1 fruit fly cellular context compared by ENCODE assay signal in genomic region chr3L:20185206-20185868, dm6.
A peak's percentile ranks its signal among the peaks of the same experiment; 100 is the strongest.
TF ChIP-seq lines count a peak whose summit lies in the region.

No protein-coding gene starts in this region.

TF ChIP-seq in whole organism, embryonic, 481 proteins besides CTCF, POLR2A, EP300 and RAD21 (continued from another document and continues in another):
- TF ChIP-seq CG15269 (tag; optimal IDR thresholded peaks at IDR 0.05; lab: Kevin White, UChicago) (peak; percentile 62), chn (GFP tag; optimal IDR thresholded peaks at IDR 0.05; lab: Kevin White, UChicago) (peak; percentile 23), Poxn (GFP tag; IDR thresholded peaks at IDR 0.05; lab: Robert Waterston, UW) (no peak), ERR (GFP tag; optimal IDR thresholded peaks at IDR 0.05; lab: Kevin White, UChicago) (no peak), BEAF-32 (GFP tag; optimal IDR thresholded peaks at IDR 0.05; lab: Kevin White, UChicago) (no peak), amos (GFP tag; IDR thresholded peaks at IDR 0.05; lab: Robert Waterston, UW; ENCODE audit: partially characterized antibody) (no peak; the same call in 1 of the 2 replicates), onecut (GFP tag; IDR thresholded peaks at IDR 0.05; lab: Robert Waterston, UW) (no peak), nom (GFP tag; optimal IDR thresholded peaks at IDR 0.05; lab: Kevin White, UChicago) (no peak), CG8478 (optimal IDR thresholded peaks at IDR 0.05; lab: Kevin White, UChicago) (no peak), CG30020 (tag; optimal IDR thresholded peaks at IDR 0.05; lab: Kevin White, UChicago) (no peak), vfl (GFP tag; optimal IDR thresholded peaks at IDR 0.05; lab: Kevin White, UChicago) (no peak), CG17186 (GFP tag; optimal IDR thresholded peaks at IDR 0.05; lab: Kevin White, UChicago) (no peak), gce (GFP tag; IDR thresholded peaks at IDR 0.05; lab: Robert Waterston, UW) (no peak), CG14710 (tag; optimal IDR thresholded peaks at IDR 0.05; lab: Kevin White, UChicago) (no peak), eyg (GFP tag; optimal IDR thresholded peaks at IDR 0.05; lab: Kevin White, UChicago) (no peak), CG6254 (GFP tag; optimal IDR thresholded peaks at IDR 0.05; lab: Kevin White, UChicago) (no peak), CG7786 (GFP tag; optimal IDR thresholded peaks at IDR 0.05; lab: Kevin White, UChicago) (peak; percentile 63), vvl (GFP tag; IDR thresholded peaks at IDR 0.05; lab: Robert Waterston, UW) (no peak), CG11085 (GFP tag; IDR thresholded peaks at IDR 0.05; lab: Robert Waterston, UW) (no peak), tll (GFP tag; optimal IDR thresholded peaks at IDR 0.05; lab: Kevin White, UChicago) (no peak), mirr (GFP tag; optimal IDR thresholded peaks at IDR 0.05; lab: Kevin White, UChicago) (no peak), shn (GFP tag; optimal IDR thresholded peaks at IDR 0.05; lab: Kevin White, UChicago) (no peak), Chrac-16 (GFP tag; optimal IDR thresholded peaks at IDR 0.05; lab: Kevin White, UChicago) (peak; percentile 61), CG1529 (GFP tag; optimal IDR thresholded peaks at IDR 0.05; lab: Kevin White, UChicago) (no peak), bigmax (GFP tag; optimal IDR thresholded peaks at IDR 0.05; lab: Kevin White, UChicago) (no peak), CG30431 (GFP tag; optimal IDR thresholded peaks at IDR 0.05; lab: Kevin White, UChicago) (no peak), Hsf (GFP tag; optimal IDR thresholded peaks at IDR 0.05; lab: Kevin White, UChicago) (peak; percentile 71), dati (GFP tag; IDR thresholded peaks at IDR 0.05; lab: Robert Waterston, UW) (no peak), hth (optimal IDR thresholded peaks at IDR 0.05; lab: Kevin White, UChicago) (no peak), chif (GFP tag; optimal IDR thresholded peaks at IDR 0.05; lab: Kevin White, UChicago) (no peak), Nf-YB (GFP tag; optimal IDR thresholded peaks at IDR 0.05; lab: Kevin White, UChicago) (peak; percentile 0), maf-S (GFP tag; optimal IDR thresholded peaks at IDR 0.05; lab: Kevin White, UChicago) (peak; percentile 8), CG3065 (GFP tag; optimal IDR thresholded peaks at IDR 0.05; lab: Kevin White, UChicago) (no peak), cg (GFP tag; optimal IDR thresholded peaks at IDR 0.05; lab: Kevin White, UChicago) (no peak), pita (GFP tag; optimal IDR thresholded peaks at IDR 0.05; lab: Kevin White, UChicago) (no peak), CG6765 (GFP tag; optimal IDR thresholded peaks at IDR 0.05; lab: Kevin White, UChicago) (peak; percentile 49), Scr (GFP tag; IDR thresholded peaks at IDR 0.05; lab: Robert Waterston, UW; ENCODE audit: partially characterized antibody) (no peak), Neu2 (GFP tag; optimal IDR thresholded peaks at IDR 0.05; lab: Kevin White, UChicago; ENCODE audit: borderline replicate concordance) (no peak), sima (GFP tag; optimal IDR thresholded peaks at IDR 0.05; lab: Kevin White, UChicago) (no peak), Sox100B (GFP tag; optimal IDR thresholded peaks at IDR 0.05; lab: Kevin White, UChicago) (no peak), Optix (GFP tag; IDR thresholded peaks at IDR 0.05; lab: Robert Waterston, UW) (peak; percentile 20; the same call in 1 of the 3 replicates), NfI (GFP tag; optimal IDR thresholded peaks at IDR 0.05; lab: Kevin White, UChicago) (peak; percentile 76), Adf1 (GFP tag; IDR thresholded peaks at IDR 0.05; lab: Robert Waterston, UW) (peak; percentile 46), CG6854 (GFP tag; optimal IDR thresholded peaks at IDR 0.05; lab: Kevin White, UChicago) (peak; percentile 57), CG7556 (GFP tag; optimal IDR thresholded peaks at IDR 0.05; lab: Kevin White, UChicago) (peak; percentile 83), CG14667 (GFP tag; IDR thresholded peaks at IDR 0.05; lab: Robert Waterston, UW) (no peak), CG3995 (GFP tag; optimal IDR thresholded peaks at IDR 0.05; lab: Kevin White, UChicago) (no peak), CG4617 (GFP tag; optimal IDR thresholded peaks at IDR 0.05; lab: Kevin White, UChicago; ENCODE audit: borderline replicate concordance) (peak; percentile 30), CG14965 (GFP tag; optimal IDR thresholded peaks at IDR 0.05; lab: Kevin White, UChicago; ENCODE audit: borderline replicate concordance) (no peak), inv (GFP tag; IDR thresholded peaks at IDR 0.05; lab: Robert Waterston, UW; ENCODE audit: partially characterized antibody) (no peak), Hr39 (optimal IDR thresholded peaks at IDR 0.05; lab: Kevin White, UChicago) (no peak), HmgZ (tag; optimal IDR thresholded peaks at IDR 0.05; lab: Kevin White, UChicago) (peak; percentile 33), rib (GFP tag; IDR thresholded peaks at IDR 0.05; lab: Robert Waterston, UW) (no peak), croc (GFP tag; conservative IDR thresholded peaks at IDR 0.05; lab: Robert Waterston, UW) (no peak), Dp (GFP tag; optimal IDR thresholded peaks at IDR 0.05; lab: Kevin White, UChicago) (no peak), Sry-β (GFP tag; optimal IDR thresholded peaks at IDR 0.05; lab: Kevin White, UChicago) (no peak), her (GFP tag; optimal IDR thresholded peaks at IDR 0.05; lab: Kevin White, UChicago) (peak; percentile 13), MTF-1 (GFP tag; optimal IDR thresholded peaks at IDR 0.05; lab: Kevin White, UChicago; ENCODE audit: borderline replicate concordance) (no peak), CG1832 (GFP tag; optimal IDR thresholded peaks at IDR 0.05; lab: Kevin White, UChicago) (no peak), fd64A (GFP tag; optimal IDR thresholded peaks at IDR 0.05; lab: Kevin White, UChicago) (no peak), Sox102F (GFP tag; optimal IDR thresholded peaks at IDR 0.05; lab: Kevin White, UChicago) (peak; percentile 68), CG7372 (GFP tag; IDR thresholded peaks at IDR 0.05; lab: Robert Waterston, UW) (no peak), zfh2 (GFP tag; optimal IDR thresholded peaks at IDR 0.05; lab: Kevin White, UChicago) (peak; percentile 49), HLH3B (GFP tag; IDR thresholded peaks at IDR 0.05; lab: Robert Waterston, UW) (peak; percentile 57; the same call in 1 of the 2 replicates), lab (GFP tag; optimal IDR thresholded peaks at IDR 0.05; lab: Kevin White, UChicago) (peak; percentile 69), wor (GFP tag; IDR thresholded peaks at IDR 0.05; lab: Robert Waterston, UW) (no peak; the same call in 1 of the 2 replicates), CG31388 (GFP tag; optimal IDR thresholded peaks at IDR 0.05; lab: Kevin White, UChicago) (no peak), Taf1 (GFP tag; IDR thresholded peaks at IDR 0.05; lab: Robert Waterston, UW) (no peak; the same call in 1 of the 2 replicates), CG5180 (GFP tag; optimal IDR thresholded peaks at IDR 0.05; lab: Kevin White, UChicago) (no peak), CG3407 (GFP tag; optimal IDR thresholded peaks at IDR 0.05; lab: Kevin White, UChicago) (no peak), CG10979 (tag; optimal IDR thresholded peaks at IDR 0.05; lab: Kevin White, UChicago) (no peak), abd-A (tag; optimal IDR thresholded peaks at IDR 0.05; lab: Kevin White, UChicago) (no peak), gsb-n (tag; optimal IDR thresholded peaks at IDR 0.05; lab: Kevin White, UChicago) (no peak), zen (tag; optimal IDR thresholded peaks at IDR 0.05; lab: Kevin White, UChicago) (no peak), CG9727 (GFP tag; optimal IDR thresholded peaks at IDR 0.05; lab: Kevin White, UChicago) (peak; percentile 70), CG8359 (GFP tag; optimal IDR thresholded peaks at IDR 0.05; lab: Kevin White, UChicago; ENCODE audit: borderline replicate concordance) (peak; percentile 26), Ets65A (GFP tag; lab: Kevin White, UChicago) (peak; percentile 78), sc (optimal IDR thresholded peaks at IDR 0.05; lab: Kevin White, UChicago) (no peak), sc (GFP tag; optimal IDR thresholded peaks at IDR 0.05; lab: Kevin White, UChicago) (peak; percentile 4), gsb (GFP tag; IDR thresholded peaks at IDR 0.05; lab: Robert Waterston, UW) (no peak), run (tag; optimal IDR thresholded peaks at IDR 0.05; lab: Kevin White, UChicago) (no peak), Eip74EF (GFP tag; optimal IDR thresholded peaks at IDR 0.05; lab: Kevin White, UChicago) (peak in 1 of 2 experiments; percentile 37), Fer1 (GFP tag; optimal IDR thresholded peaks at IDR 0.05; lab: Kevin White, UChicago) (peak; percentile 69), CG32772 (GFP tag; IDR thresholded peaks at IDR 0.05; lab: Robert Waterston, UW) (no peak), CG8290 (GFP tag; optimal IDR thresholded peaks at IDR 0.05; lab: Kevin White, UChicago) (no peak), CG8290 (tag; optimal IDR thresholded peaks at IDR 0.05; lab: Kevin White, UChicago) (peak in 1 of 2 experiments; percentile 51), Opbp (GFP tag; IDR thresholded peaks at IDR 0.05; lab: Robert Waterston, UW; ENCODE audit: partially characterized antibody) (no peak), emc (GFP tag; optimal IDR thresholded peaks at IDR 0.05; lab: Kevin White, UChicago) (no peak), D19B (GFP tag; optimal IDR thresholded peaks at IDR 0.05; lab: Kevin White, UChicago) (no peak), CG2889 (GFP tag; IDR thresholded peaks at IDR 0.05; lab: Robert Waterston, UW) (peak; percentile 62; the same call in 1 of the 3 replicates), CG12104 (GFP tag; optimal IDR thresholded peaks at IDR 0.05; lab: Kevin White, UChicago) (no peak), lmd (GFP tag; IDR thresholded peaks at IDR 0.05; lab: Robert Waterston, UW) (peak; percentile 35; the same call in 1 of the 2 replicates), CG7963 (GFP tag; IDR thresholded peaks at IDR 0.05; lab: Robert Waterston, UW; ENCODE audit: partially characterized antibody) (no peak), CG4424 (GFP tag; optimal IDR thresholded peaks at IDR 0.05; lab: Kevin White, UChicago) (peak; percentile 23), Dll (GFP tag; IDR thresholded peaks at IDR 0.05; lab: Robert Waterston, UW; ENCODE audit: partially characterized antibody) (no peak), pros (GFP tag; optimal IDR thresholded peaks at IDR 0.05; lab: Kevin White, UChicago) (no peak), sqz (GFP tag; optimal IDR thresholded peaks at IDR 0.05; lab: Kevin White, UChicago) (no peak), Atf6 (GFP tag; IDR thresholded peaks at IDR 0.05; lab: Robert Waterston, UW) (peak; percentile 61), D19A (tag; optimal IDR thresholded peaks at IDR 0.05; lab: Kevin White, UChicago) (no peak), CG17612 (GFP tag; IDR thresholded peaks at IDR 0.05; lab: Robert Waterston, UW) (no peak), CG18619 (GFP tag; optimal IDR thresholded peaks at IDR 0.05; lab: Kevin White, UChicago) (peak; percentile 82), Xrp1 (GFP tag; IDR thresholded peaks at IDR 0.05; lab: Robert Waterston, UW) (no peak), CG16815 (GFP tag; optimal IDR thresholded peaks at IDR 0.05; lab: Kevin White, UChicago) (peak; percentile 45), ATbp (GFP tag; optimal IDR thresholded peaks at IDR 0.05; lab: Kevin White, UChicago) (peak; percentile 29), Nf-YA (GFP tag; IDR thresholded peaks at IDR 0.05; lab: Robert Waterston, UW) (no peak), lilli (GFP tag; optimal IDR thresholded peaks at IDR 0.05; lab: Kevin White, UChicago) (peak; percentile 79), Dip2 (GFP tag; IDR thresholded peaks at IDR 0.05; lab: Robert Waterston, UW) (no peak), NFAT (GFP tag; IDR thresholded peaks at IDR 0.05; lab: Robert Waterston, UW) (no peak), trem (tag; optimal IDR thresholded peaks at IDR 0.05; lab: Kevin White, UChicago) (no peak), ftz-f1 (GFP tag; optimal IDR thresholded peaks at IDR 0.05; lab: Kevin White, UChicago) (no peak), CG10959 (GFP tag; IDR thresholded peaks at IDR 0.05; lab: Robert Waterston, UW) (no peak), dmrt99B (tag; optimal IDR thresholded peaks at IDR 0.05; lab: Kevin White, UChicago) (peak; percentile 53), pum (GFP tag; optimal IDR thresholded peaks at IDR 0.05; lab: Kevin White, UChicago) (no peak), sug (tag; optimal IDR thresholded peaks at IDR 0.05; lab: Kevin White, UChicago) (peak; percentile 20), Sry-δ (GFP tag; optimal IDR thresholded peaks at IDR 0.05; lab: Kevin White, UChicago) (no peak), Ada2b (GFP tag; IDR thresholded peaks at IDR 0.05; lab: Robert Waterston, UW) (no peak), Asciz (GFP tag; optimal IDR thresholded peaks at IDR 0.05; lab: Kevin White, UChicago) (no peak), wdn (GFP tag; IDR thresholded peaks at IDR 0.05; lab: Robert Waterston, UW) (no peak), tin (GFP tag; optimal IDR thresholded peaks at IDR 0.05; lab: Kevin White, UChicago) (no peak), crc (GFP tag; optimal IDR thresholded peaks at IDR 0.05; lab: Kevin White, UChicago) (no peak), YL-1 (GFP tag; optimal IDR thresholded peaks at IDR 0.05; lab: Kevin White, UChicago) (no peak), ind (GFP tag; optimal IDR thresholded peaks at IDR 0.05; lab: Kevin White, UChicago) (peak; percentile 51), nau (GFP tag; optimal IDR thresholded peaks at IDR 0.05; lab: Kevin White, UChicago) (peak; percentile 43), lola (GFP tag; optimal IDR thresholded peaks at IDR 0.05; lab: Kevin White, UChicago) (no peak), Elba2 (GFP tag; optimal IDR thresholded peaks at IDR 0.05; lab: Kevin White, UChicago) (no peak), pzg (GFP tag; optimal IDR thresholded peaks at IDR 0.05; lab: Kevin White, UChicago) (no peak), NK7.1 (GFP tag; optimal IDR thresholded peaks at IDR 0.05; lab: Kevin White, UChicago) (no peak), Bteb2 (GFP tag; optimal IDR thresholded peaks at IDR 0.05; lab: Kevin White, UChicago) (peak; percentile 62), CG17802 (tag; optimal IDR thresholded peaks at IDR 0.05; lab: Kevin White, UChicago) (no peak), Bdp1 (GFP tag; optimal IDR thresholded peaks at IDR 0.05; lab: Kevin White, UChicago) (peak; percentile 16), Antp (GFP tag; optimal IDR thresholded peaks at IDR 0.05; lab: Kevin White, UChicago) (peak; percentile 5), so (GFP tag; IDR thresholded peaks at IDR 0.05; lab: Robert Waterston, UW) (no peak; the same call in 2 of the 3 replicates), CG10147 (GFP tag; optimal IDR thresholded peaks at IDR 0.05; lab: Kevin White, UChicago) (peak; percentile 27), CG43689 (GFP tag; IDR thresholded peaks at IDR 0.05; lab: Robert Waterston, UW) (0 out of 2 replicates have a peak, but pooled peaks have one; percentile 3)
